Worm (Caenorhabditis elegans) whole organism, L1 larva: ENCODE results near the gene srt-49.

Source experiments
- C16A3.4 ChIP-seq: fragments of 150-350 bp; optimal IDR thresholded peaks from 2 replicates; lab custom pipeline; 2014; ENCODE audit warnings: missing biosample characterization, missing genetic modification characterization
- F16B12.6 ChIP-seq: fragments of 150-350 bp; optimal IDR thresholded peaks from 2 replicates; lab custom pipeline; 2014; ENCODE audit warnings: missing biosample characterization, missing genetic modification characterization
- aha-1 ChIP-seq: fragments of 150-350 bp; optimal IDR thresholded peaks from 2 replicates; lab custom pipeline; 2014; ENCODE audit warnings: missing biosample characterization, missing genetic modification characterization
- alr-1 ChIP-seq: fragments of 200-800 bp; sonication (Bioruptor generic); optimal IDR thresholded peaks from 2 replicates; lab custom pipeline; 2018; ENCODE audit warnings: borderline replicate concordance, mild to moderate bottlenecking, missing genetic modification characterization, missing compliant biosample characterization
- ama-1 ChIP-seq: fragments of 150-350 bp; optimal IDR thresholded peaks from 2 replicates; lab custom pipeline; 2014
- ceh-8 ChIP-seq: fragments of 200-800 bp; sonication (Bioruptor generic); optimal IDR thresholded peaks from 2 replicates; lab custom pipeline; 2018; ENCODE audit warnings: mild to moderate bottlenecking, missing genetic modification characterization, moderate library complexity, missing compliant biosample characterization
- ceh-82 ChIP-seq, 3 experiments: fragments of 150-350 bp in 1 of 3; sonication (generic microtip) in 2 of 3; optimal IDR thresholded peaks; 2 replicates each; lab custom pipeline; 2014 to 2017; ENCODE audit warnings: missing biosample characterization in 3 of 3, missing genetic modification characterization in 3 of 3
- efl-1 ChIP-seq, 4 experiments: fragments of 150-350 bp; optimal IDR thresholded peaks in 3 of 4; peaks in 1 of 4; 1 replicate in 1 of 4; 2 replicates in 3 of 4; lab custom pipeline; 2014; ENCODE audit warnings: missing biosample characterization in 2 of 4, missing genetic modification characterization in 2 of 4, missing genetic modification reagents in 2 of 4
- efl-3 ChIP-seq: fragments of 200-800 bp; sonication (Bioruptor generic); optimal IDR thresholded peaks from 2 replicates; lab custom pipeline; 2018; ENCODE audit warnings: mild to moderate bottlenecking, missing genetic modification characterization, missing compliant biosample characterization
- egl-13 ChIP-seq: sonication (generic microtip); optimal IDR thresholded peaks from 2 replicates; lab custom pipeline; 2016; ENCODE audit warnings: missing genotype, missing genetic modification reagents, missing genetic modification characterization, missing compliant biosample characterization
- egl-27 ChIP-seq, 2 experiments: fragments of 150-350 bp in 1 of 2; sonication (generic microtip); optimal IDR thresholded peaks; 3 replicates each; lab custom pipeline; 2017 to 2018; ENCODE audit warnings: missing biosample characterization in 2 of 2, missing genetic modification characterization in 2 of 2, missing genetic modification reagents in 2 of 2
- ets-5 ChIP-seq: fragments of 200-800 bp; sonication (Bioruptor generic); IDR thresholded peaks from 2 replicates; pipeline ENCODE4 v1.3.6; 2022; ENCODE audit warnings: missing genetic modification characterization, missing compliant biosample characterization
- fos-1 ChIP-seq: fragments of 150-350 bp; optimal IDR thresholded peaks from 2 replicates; lab custom pipeline; 2014; ENCODE audit warnings: missing biosample characterization, missing genetic modification characterization
- grh-1 ChIP-seq: fragments of 200-800 bp; sonication (Bioruptor generic); IDR thresholded peaks from 2 replicates; pipeline ENCODE4 v1.3.6; 2022; ENCODE audit warnings: missing genetic modification reagents, missing genetic modification characterization, missing compliant biosample characterization
- hlh-4 ChIP-seq: sonication (generic microtip); optimal IDR thresholded peaks from 2 replicates; lab custom pipeline; 2016; ENCODE audit warnings: mild to moderate bottlenecking, missing genetic modification characterization, missing compliant biosample characterization
- hpl-2 ChIP-seq: fragments of 150-350 bp; optimal IDR thresholded peaks from 2 replicates; lab custom pipeline; 2014; ENCODE audit warnings: missing biosample characterization, missing genetic modification reagents, missing genetic modification characterization
- lin-15B ChIP-seq: fragments of 150-350 bp; sonication (generic microtip); optimal IDR thresholded peaks from 3 replicates; lab custom pipeline; 2014; ENCODE audit warnings: missing biosample characterization, missing genetic modification characterization
- lin-35 ChIP-seq, 2 experiments: fragments of 150-350 bp; optimal IDR thresholded peaks; 2 replicates each; lab custom pipeline; 2014; ENCODE audit warnings: missing biosample characterization in 2 of 2, missing genetic modification characterization in 2 of 2, missing genetic modification reagents in 2 of 2
- lsy-2 ChIP-seq, 2 experiments: fragments of 150-350 bp; optimal IDR thresholded peaks; 2 replicates each; lab custom pipeline; 2014; ENCODE audit warnings: missing biosample characterization in 2 of 2, missing genetic modification characterization in 2 of 2
- mab-9 ChIP-seq: fragments of 200-800 bp; sonication (Bioruptor generic); IDR thresholded peaks from 2 replicates; pipeline ENCODE4 v1.3.6; 2022; ENCODE audit warnings: missing genetic modification reagents, missing genetic modification characterization, missing compliant biosample characterization
- mdl-1 ChIP-seq, 2 experiments: fragments of 150-350 bp; optimal IDR thresholded peaks; 2 replicates each; lab custom pipeline; 2014 to 2017; ENCODE audit warnings: missing biosample characterization in 2 of 2, missing genetic modification characterization in 2 of 2, inconsistent platforms in 1 of 2
- mef-2 ChIP-seq: fragments of 150-350 bp; optimal IDR thresholded peaks from 2 replicates; lab custom pipeline; 2014; ENCODE audit warnings: missing biosample characterization, missing genetic modification characterization
- nhr-237 ChIP-seq: fragments of 150-350 bp; optimal IDR thresholded peaks from 2 replicates; lab custom pipeline; 2014; ENCODE audit warnings: missing biosample characterization, missing genetic modification characterization
- nhr-28 ChIP-seq: fragments of 150-350 bp; optimal IDR thresholded peaks from 2 replicates; lab custom pipeline; 2014; ENCODE audit warnings: missing biosample characterization, missing genetic modification characterization
- nhr-47 ChIP-seq: sonication (generic microtip); optimal IDR thresholded peaks from 2 replicates; lab custom pipeline; 2016; ENCODE audit warnings: mild to moderate bottlenecking, missing genetic modification characterization, moderate library complexity, missing compliant biosample characterization
- pag-3 ChIP-seq: sonication (generic microtip); optimal IDR thresholded peaks from 2 replicates; lab custom pipeline; 2017; ENCODE audit warnings: missing genetic modification characterization, mild to moderate bottlenecking, missing compliant biosample characterization, antibody characterized with exemption, borderline replicate concordance; ENCODE audit not compliant: insufficient read depth
- pax-3 ChIP-seq: fragments of 200-800 bp; sonication (Bioruptor generic); optimal IDR thresholded peaks from 2 replicates; lab custom pipeline; 2018; ENCODE audit warnings: mild to moderate bottlenecking, missing genetic modification characterization, moderate library complexity, missing compliant biosample characterization
- snpc-4 ChIP-seq: fragments of 150-350 bp; optimal IDR thresholded peaks from 2 replicates; lab custom pipeline; 2014; ENCODE audit warnings: missing biosample characterization, missing genetic modification characterization
- sup-37 ChIP-seq: fragments of 200-800 bp; sonication (Bioruptor generic); optimal IDR thresholded peaks from 2 replicates; lab custom pipeline; 2018; ENCODE audit warnings: mild to moderate bottlenecking, missing genetic modification characterization, missing compliant biosample characterization
- swsn-7 ChIP-seq: sonication (generic microtip); optimal IDR thresholded peaks from 2 replicates; lab custom pipeline; 2016; ENCODE audit warnings: missing genetic modification characterization, missing compliant biosample characterization
- tbx-2 ChIP-seq: sonication (generic microtip); optimal IDR thresholded peaks from 2 replicates; lab custom pipeline; 2016; ENCODE audit warnings: missing genetic modification characterization, missing compliant biosample characterization
- tlp-1 ChIP-seq: fragments of 150-350 bp; optimal IDR thresholded peaks from 2 replicates; lab custom pipeline; 2014; ENCODE audit warnings: missing biosample characterization, missing genetic modification characterization
- unc-130 ChIP-seq: fragments of 150-350 bp; optimal IDR thresholded peaks from 2 replicates; lab custom pipeline; 2017; ENCODE audit warnings: missing biosample characterization, missing genetic modification characterization, inconsistent platforms
- xbp-1 ChIP-seq: sonication (generic microtip); optimal IDR thresholded peaks from 2 replicates; lab custom pipeline; 2016; ENCODE audit warnings: missing genetic modification characterization, missing compliant biosample characterization
- zag-1 ChIP-seq: fragments of 150-350 bp; optimal IDR thresholded peaks from 2 replicates; lab custom pipeline; 2014; ENCODE audit warnings: missing biosample characterization, missing genetic modification characterization
- ztf-11 ChIP-seq, 2 experiments: sonication (generic microtip); optimal IDR thresholded peaks; 2 replicates each; lab custom pipeline; 2016 to 2017; ENCODE audit warnings: missing genetic modification characterization in 2 of 2, missing biosample characterization in 1 of 2, missing compliant biosample characterization in 1 of 2

Gene srt-49

ce11 chrIV:15118390-15118789 is 20.2 kb upstream of the srt-49 start, which contains the start of gene M199.136:
TSS of gene M199.136 (plus strand) at chrIV:15118690.
- no peak for TF ChIP-seq egl-13
- no peak for TF ChIP-seq efl-1 (optimal IDR thresholded peaks at IDR 0.05; lab: Kevin White, UChicago)
- TF ChIP-seq efl-1 (GFP tag; optimal IDR thresholded peaks at IDR 0.05 in 1 of 2; lab: Kevin White, UChicago) = no peak
- no peak for TF ChIP-seq unc-130 (tag; lab: Kevin White, UChicago)
- no peak for TF ChIP-seq nhr-237 (tag; lab: Kevin White, UChicago)
- no peak for TF ChIP-seq aha-1 (tag; lab: Kevin White, UChicago)
- TF ChIP-seq swsn-7 (tag; lab: Kevin White, UChicago) = no peak
- TF ChIP-seq efl-3 = no peak
- no peak for TF ChIP-seq grh-1 (GFP tag; lab: Robert Waterston, UW)
- no peak for TF ChIP-seq lin-15B (tag; lab: Kevin White, UChicago)

ce11 chrIV:15114324-15114723 is 16.1 kb upstream of the srt-49 start, which contains the start of gene M199.135:
TSS of gene M199.135 (plus strand) at chrIV:15114624.
- TF ChIP-seq ama-1 (lab: Kevin White, UChicago) (no peak), ztf-11 (tag; optimal IDR thresholded peaks at IDR 0.05; lab: Kevin White, UChicago) (no peak), sup-37 (GFP tag; lab: Kevin White, UChicago) (no peak), tlp-1 (tag; lab: Kevin White, UChicago) (no peak), xbp-1 (tag; lab: Kevin White, UChicago) (no peak), alr-1 (tag; lab: Kevin White, UChicago) (no peak), snpc-4 (no peak), egl-27 (tag; optimal IDR thresholded peaks at IDR 0.05; lab: Kevin White, UChicago) (no peak), mdl-1 (tag; optimal IDR thresholded peaks at IDR 0.05; lab: Kevin White, UChicago) (no peak), nhr-47 (tag; lab: Kevin White, UChicago) (no peak), lsy-2 (tag; optimal IDR thresholded peaks at IDR 0.05; lab: Kevin White, UChicago) (no peak), lin-35 (GFP tag; optimal IDR thresholded peaks at IDR 0.05; lab: Kevin White, UChicago) (no peak), ceh-82 (tag; optimal IDR thresholded peaks at IDR 0.05; lab: Kevin White, UChicago) (no peak), efl-3 (no peak), pag-3 (tag; lab: Kevin White, UChicago) (no peak), nhr-28 (tag; lab: Kevin White, UChicago) (no peak), F16B12.6 (tag; lab: Kevin White, UChicago) (no peak), egl-13 (no peak), zag-1 (tag; lab: Kevin White, UChicago) (no peak), hlh-4 (no peak)

ce11 chrIV:15113117-15113516 is 14.9 kb upstream of the srt-49 start, which contains the start of gene M199.134:
TSS of gene M199.134 (minus strand) at chrIV:15113217.
- no peak for TF ChIP-seq tbx-2
- TF ChIP-seq nhr-28 (tag; lab: Kevin White, UChicago) = no peak
- TF ChIP-seq sup-37 (GFP tag; lab: Kevin White, UChicago) = no peak
- no peak for TF ChIP-seq mab-9 (GFP tag; lab: Robert Waterston, UW)
- TF ChIP-seq snpc-4 = no peak
- TF ChIP-seq pax-3 (tag; lab: Kevin White, UChicago) = no peak
- TF ChIP-seq hpl-2 (GFP tag; lab: Kevin White, UChicago) = no peak
- no peak for TF ChIP-seq grh-1 (GFP tag; lab: Robert Waterston, UW)

- TF ChIP-seq mef-2 (tag; lab: Kevin White, UChicago) (no peak), ceh-8 (GFP tag; lab: Kevin White, UChicago) (no peak), C16A3.4 (no peak), ets-5 (GFP tag; lab: Robert Waterston, UW) (no peak), fos-1 (tag; lab: Kevin White, UChicago) (no peak)
- TF ChIP-seq, all 84 proteins: peak for 0
Measured at ce11 chrIV:15108475-15108874, 10.3 kb upstream of the srt-49 start, which contains the start of gene M199.2. TSS of gene M199.2 (plus strand) at chrIV:15108775.
